Fruit fly (Drosophila melanogaster): Measurements from ENCODE around the gene CG14636.

The CG14636 gene

DNA sequence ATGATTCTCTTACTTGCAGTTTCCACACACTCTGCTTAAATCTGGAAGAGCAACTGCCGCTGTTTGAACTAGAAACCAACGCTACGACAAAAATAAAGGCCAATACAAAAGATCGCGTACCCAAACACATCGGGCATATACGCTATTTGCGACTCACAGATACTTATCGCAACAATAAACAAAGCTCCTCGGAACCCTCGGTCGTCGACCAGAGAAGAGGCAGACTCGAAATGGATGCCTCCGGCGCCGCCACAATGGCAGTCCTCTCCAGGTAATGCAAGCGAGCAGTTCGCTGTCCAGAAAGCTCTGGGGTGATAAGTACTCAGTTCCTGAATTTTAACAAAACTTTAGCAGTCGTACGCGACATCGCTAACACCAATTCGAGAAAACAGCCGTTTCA, 21.4 kb upstream of the CG14636 start:
- TF ChIP-seq Sox14 (GFP tag; optimal IDR thresholded peaks at IDR 0.05) (peak; percentile 64), svp (GFP tag) (peak; percentile 86), dsx (GFP tag; optimal IDR thresholded peaks at IDR 0.05; ENCODE audit: poor library complexity, severe bottlenecking) (no peak), CG11902 (GFP tag; optimal IDR thresholded peaks at IDR 0.05) (no peak), CG7368 (GFP tag; optimal IDR thresholded peaks at IDR 0.05) (no peak), CG4318 (GFP tag; optimal IDR thresholded peaks at IDR 0.05) (no peak), ss (GFP tag; optimal IDR thresholded peaks at IDR 0.05) (peak in 1 of 2 experiments; percentile 33), Eip75B (GFP tag; optimal IDR thresholded peaks at IDR 0.05) (peak; percentile 12), CG31627 (GFP tag; optimal IDR thresholded peaks at IDR 0.05) (no peak), CG6276 (GFP tag; optimal IDR thresholded peaks at IDR 0.05) (peak; percentile 17), Ets21C (GFP tag; optimal IDR thresholded peaks at IDR 0.05) (no peak), acj6 (GFP tag; optimal IDR thresholded peaks at IDR 0.05) (no peak), vri (GFP tag; optimal IDR thresholded peaks at IDR 0.05) (no peak), CG1621 (tag; optimal IDR thresholded peaks at IDR 0.05) (peak; percentile 41), fd59A (GFP tag; optimal IDR thresholded peaks at IDR 0.05) (no peak), lz (GFP tag; optimal IDR thresholded peaks at IDR 0.05) (no peak), Met (GFP tag; optimal IDR thresholded peaks at IDR 0.05) (no peak), Ets96B (tag; optimal IDR thresholded peaks at IDR 0.05) (no peak), CG16779 (tag; optimal IDR thresholded peaks at IDR 0.05) (peak; percentile 37), CG6808 (GFP tag; optimal IDR thresholded peaks at IDR 0.05) (peak; percentile 0), achi (GFP tag; optimal IDR thresholded peaks at IDR 0.05) (no peak), Lpt (GFP tag; optimal IDR thresholded peaks at IDR 0.05) (peak; percentile 45), CG6854 (GFP tag; optimal IDR thresholded peaks at IDR 0.05) (no peak), CG3919 (GFP tag; optimal IDR thresholded peaks at IDR 0.05) (peak; percentile 14), CG6163 (GFP tag; IDR thresholded peaks at IDR 0.05) (peak; percentile 52; the same call in 2 of the 3 replicates), OdsH (GFP tag; optimal IDR thresholded peaks at IDR 0.05) (no peak), CG15336 (GFP tag; IDR thresholded peaks at IDR 0.05) (no peak), Gug (GFP tag; IDR thresholded peaks at IDR 0.05) (no peak), topi (GFP tag; optimal IDR thresholded peaks at IDR 0.05) (peak; percentile 16), CG11294 (GFP tag; IDR thresholded peaks at IDR 0.05) (no peak), fkh (GFP tag; optimal IDR thresholded peaks at IDR 0.05) (no peak), pdm3 (GFP tag; optimal IDR thresholded peaks at IDR 0.05) (no peak), Sox15 (GFP tag; optimal IDR thresholded peaks at IDR 0.05) (no peak), net (GFP tag; optimal IDR thresholded peaks at IDR 0.05) (peak; percentile 18), CG34406 (GFP tag; optimal IDR thresholded peaks at IDR 0.05) (no peak), CG10669 (GFP tag; optimal IDR thresholded peaks at IDR 0.05) (no peak), CG9139 (GFP tag; optimal IDR thresholded peaks at IDR 0.05) (peak; percentile 45), CG10631 (GFP tag; optimal IDR thresholded peaks at IDR 0.05) (no peak), CG32006 (GFP tag; optimal IDR thresholded peaks at IDR 0.05) (no peak), Smox (GFP tag; optimal IDR thresholded peaks at IDR 0.05) (no peak), cyc (GFP tag; optimal IDR thresholded peaks at IDR 0.05) (no peak), spab (GFP tag; optimal IDR thresholded peaks at IDR 0.05) (no peak), fd85E (GFP tag; optimal IDR thresholded peaks at IDR 0.05) (no peak), CG8119 (GFP tag; IDR thresholded peaks at IDR 0.05) (no peak), CG8632 (GFP tag; optimal IDR thresholded peaks at IDR 0.05) (no peak), esn (GFP tag; optimal IDR thresholded peaks at IDR 0.05) (peak; percentile 25), dac (GFP tag; optimal IDR thresholded peaks at IDR 0.05) (no peak), eg (GFP tag; IDR thresholded peaks at IDR 0.05) (no peak), Hr39 (GFP tag; optimal IDR thresholded peaks at IDR 0.05) (no peak), Sox102F (GFP tag; optimal IDR thresholded peaks at IDR 0.05) (no peak), Hr4 (GFP tag; optimal IDR thresholded peaks at IDR 0.05) (no peak), CG3032 (tag; optimal IDR thresholded peaks at IDR 0.05) (no peak), Eip78C (GFP tag) (peak; percentile 70)
